Worm (Caenorhabditis elegans): ENCODE results near the gene W07G4.1.

Gene W07G4.1

ce11 chrV:13041666-13042065, 8.3 kb downstream of the W07G4.1 start, which contains the start of gene scyl-1 (continued):
- TF ChIP-seq ceh-62 (tag; optimal IDR thresholded peaks at IDR 0.05) = no peak
- no peak for TF ChIP-seq nhr-41 (GFP tag; IDR thresholded peaks at IDR 0.05)
- TF ChIP-seq ceh-44 (GFP tag; IDR thresholded peaks at IDR 0.05) = no peak
- no peak for TF ChIP-seq lim-7 (GFP tag; IDR thresholded peaks at IDR 0.05)
- TF ChIP-seq egl-43 (GFP tag; IDR thresholded peaks at IDR 0.05) = no peak
- no peak for TF ChIP-seq daf-19 (GFP tag; conservative IDR thresholded peaks at IDR 0.05)
- TF ChIP-seq mdl-1 (tag; optimal IDR thresholded peaks at IDR 0.05) = peak in 1 of 2 experiments; percentile 59
- TF ChIP-seq skn-1 (tag; optimal IDR thresholded peaks at IDR 0.05) = no peak
- peak; percentile 89 for TF ChIP-seq mes-2 (tag; optimal IDR thresholded peaks at IDR 0.05; ENCODE audit: poor library complexity, severe bottlenecking)
- TF ChIP-seq Y105C5A.15 (GFP tag; IDR thresholded peaks at IDR 0.05) = no peak
- no peak for TF ChIP-seq mxl-2 (GFP tag; conservative IDR thresholded peaks at IDR 0.05)
- no peak for TF ChIP-seq spr-3 (GFP tag; optimal IDR thresholded peaks at IDR 0.05)
- TF ChIP-seq lir-3 (tag; optimal IDR thresholded peaks at IDR 0.05) = no peak
- peak; percentile 70 for TF ChIP-seq T20F7.1 (GFP tag; optimal IDR thresholded peaks at IDR 0.05)
- TF ChIP-seq lin-39 (tag; optimal IDR thresholded peaks at IDR 0.05) = no peak
- no peak for TF ChIP-seq daf-12 (tag; optimal IDR thresholded peaks at IDR 0.05)
- no peak for TF ChIP-seq php-3 (GFP tag; IDR thresholded peaks at IDR 0.05)
- peak; percentile 45 for TF ChIP-seq nhr-102 (tag; optimal IDR thresholded peaks at IDR 0.05)
- TF ChIP-seq hmg-1.1 (GFP tag; IDR thresholded peaks at IDR 0.05) = peak; percentile 52
- no peak for TF ChIP-seq tra-1 (GFP tag; IDR thresholded peaks at IDR 0.05)
- TF ChIP-seq F26F4.8 (GFP tag; conservative IDR thresholded peaks at IDR 0.05) = no peak
- TF ChIP-seq nhr-76 (tag; optimal IDR thresholded peaks at IDR 0.05) = no peak
- TF ChIP-seq madf-5 (GFP tag; IDR thresholded peaks at IDR 0.05) = no peak
- no peak for TF ChIP-seq ceh-82 (tag; optimal IDR thresholded peaks at IDR 0.05)
- peak; percentile 66 for TF ChIP-seq nhr-42 (GFP tag; IDR thresholded peaks at IDR 0.05)
- no peak for TF ChIP-seq tag-97 (GFP tag; IDR thresholded peaks at IDR 0.05)
- no peak for TF ChIP-seq dmd-9 (GFP tag; IDR thresholded peaks at IDR 0.05)
- no peak for TF ChIP-seq nhr-111 (GFP tag; optimal IDR thresholded peaks at IDR 0.05)
- no peak for TF ChIP-seq Y75B8A.6 (GFP tag; IDR thresholded peaks at IDR 0.05)
- no peak for TF ChIP-seq dmd-8 (GFP tag; IDR thresholded peaks at IDR 0.05)
- TF ChIP-seq zip-2 (tag; optimal IDR thresholded peaks at IDR 0.05) = no peak
- TF ChIP-seq ceh-20 (GFP tag; IDR thresholded peaks at IDR 0.05) = 0 out of 2 replicates have a peak, but pooled peaks have one; percentile 41
- TF ChIP-seq cey-2 (tag; optimal IDR thresholded peaks at IDR 0.05; ENCODE audit: borderline replicate concordance, insufficient read depth) = no peak
- TF ChIP-seq pha-4 (GFP tag; IDR thresholded peaks at IDR 0.05) = no peak
- no peak for TF ChIP-seq pha-4 (tag; optimal IDR thresholded peaks at IDR 0.05)
- TF ChIP-seq lin-13 (GFP tag; optimal IDR thresholded peaks at IDR 0.05) = peak; percentile 74
- TF ChIP-seq snpc-1.2 (GFP tag; IDR thresholded peaks at IDR 0.05) = no peak
- no peak for TF ChIP-seq zfp-2 (tag; optimal IDR thresholded peaks at IDR 0.05)
- no peak for TF ChIP-seq fos-1 (tag; optimal IDR thresholded peaks at IDR 0.05)
- TF ChIP-seq dve-1 (tag; optimal IDR thresholded peaks at IDR 0.05; ENCODE audit: insufficient read depth) = peak; percentile 84
- TF ChIP-seq arid-1 (GFP tag; conservative IDR thresholded peaks at IDR 0.05) = 0 out of 2 replicates have a peak, but pooled peaks have one; percentile 25
- TF ChIP-seq dmd-6 (GFP tag; IDR thresholded peaks at IDR 0.05) = peak; percentile 76
- TF ChIP-seq lin-15B (tag; optimal IDR thresholded peaks at IDR 0.05) = no peak
- TF ChIP-seq zfp-3 (GFP tag; conservative IDR thresholded peaks at IDR 0.05) = no peak
- TF ChIP-seq mep-1 (tag; optimal IDR thresholded peaks at IDR 0.05) = no peak
- TF ChIP-seq attf-4 (tag; optimal IDR thresholded peaks at IDR 0.05) = no peak
- TF ChIP-seq egl-27 (tag; optimal IDR thresholded peaks at IDR 0.05) = no peak
- TF ChIP-seq unc-130 (GFP tag; optimal IDR thresholded peaks at IDR 0.05) = no peak
- TF ChIP-seq madf-9 (GFP tag; conservative IDR thresholded peaks at IDR 0.05) = no peak
- TF ChIP-seq lin-1 (GFP tag; IDR thresholded peaks at IDR 0.05) = no peak
- TF ChIP-seq gei-8 (GFP tag; optimal IDR thresholded peaks at IDR 0.05) = no peak
- TF ChIP-seq daf-8 (GFP tag; IDR thresholded peaks at IDR 0.05) = no peak
